Fruit fly (Drosophila melanogaster) whole organism, embryonic: Measurements from ENCODE around the gene CG10477.

Experiments
- Adf1 ChIP-seq: fragments of 200-800 bp; sonication (Bioruptor generic); IDR thresholded peaks from 2 replicates; pipeline ENCODE4 v1.3.6; 2022; ENCODE audit warnings: missing biosample characterization, missing genetic modification characterization
- Antp ChIP-seq: fragments of 200-800 bp; sonication (Bioruptor generic); optimal IDR thresholded peaks from 3 replicates; lab custom pipeline; 2016; ENCODE audit warnings: missing biosample characterization, missing genetic modification characterization
- Asciz ChIP-seq: fragments of 200-800 bp; sonication (Bioruptor generic); optimal IDR thresholded peaks from 2 replicates; lab custom pipeline; 2017; ENCODE audit warnings: missing biosample characterization, mild to moderate bottlenecking, missing genetic modification characterization, missing genetic modification reagents
- Atf6 ChIP-seq: fragments of 200-800 bp; sonication (Bioruptor generic); IDR thresholded peaks from 2 replicates; pipeline ENCODE4 v1.3.6; 2022; ENCODE audit warnings: missing biosample characterization, missing genetic modification characterization
- CG1024 ChIP-seq: fragments of 200-800 bp; sonication (Bioruptor generic); IDR thresholded peaks from 2 replicates; pipeline ENCODE4 v1.3.6; 2022; ENCODE audit warnings: missing biosample characterization, missing genetic modification characterization
- CG10462 ChIP-seq: fragments of 200-800 bp; sonication (Bioruptor generic); optimal IDR thresholded peaks from 2 replicates; lab custom pipeline; 2016; ENCODE audit warnings: missing biosample characterization, missing genetic modification characterization
- CG11504 ChIP-seq: fragments of 200-800 bp; sonication (Bioruptor generic); optimal IDR thresholded peaks from 3 replicates; lab custom pipeline; 2019; ENCODE audit warnings: missing biosample characterization, mild to moderate bottlenecking, missing genetic modification characterization, moderate library complexity
- CG11560 ChIP-seq: fragments of 200-800 bp; sonication (Bioruptor generic); IDR thresholded peaks from 3 replicates; pipeline ENCODE4 v1.3.6; 2022; ENCODE audit warnings: missing biosample characterization, missing genetic modification characterization
- CG12659 ChIP-seq: fragments of 200-800 bp; sonication (Bioruptor generic); optimal IDR thresholded peaks from 3 replicates; lab custom pipeline; 2017; ENCODE audit warnings: mild to moderate bottlenecking, missing biosample characterization, missing genetic modification reagents, missing genetic modification characterization
- CG12769 ChIP-seq: fragments of 200-800 bp; sonication (Bioruptor generic); optimal IDR thresholded peaks from 2 replicates; lab custom pipeline; 2019; ENCODE audit warnings: missing biosample characterization, mild to moderate bottlenecking, missing genetic modification characterization, moderate library complexity
- CG14965 ChIP-seq: fragments of 200-800 bp; sonication (Bioruptor generic); optimal IDR thresholded peaks from 2 replicates; lab custom pipeline; 2016; ENCODE audit warnings: missing biosample characterization, missing genetic modification characterization, borderline replicate concordance
- CG15269 ChIP-seq: fragments of 200-800 bp; sonication (Bioruptor generic); optimal IDR thresholded peaks from 2 replicates; lab custom pipeline; 2018; ENCODE audit warnings: missing biosample characterization, mild to moderate bottlenecking, missing genetic modification characterization, moderate library complexity
- CG1529 ChIP-seq: fragments of 200-800 bp; sonication (Bioruptor generic); optimal IDR thresholded peaks from 3 replicates; lab custom pipeline; 2018; ENCODE audit warnings: missing biosample characterization, missing genetic modification characterization
- CG2120 ChIP-seq: fragments of 200-800 bp; sonication (Bioruptor generic); optimal IDR thresholded peaks from 3 replicates; lab custom pipeline; 2016; ENCODE audit warnings: missing biosample characterization, missing genetic modification characterization
- CG31365 ChIP-seq: fragments of 200-800 bp; sonication (Bioruptor generic); optimal IDR thresholded peaks from 2 replicates; lab custom pipeline; 2018; ENCODE audit warnings: missing biosample characterization, mild to moderate bottlenecking, missing genetic modification characterization
- CG4282 ChIP-seq: fragments of 200-800 bp; sonication (Bioruptor generic); optimal IDR thresholded peaks from 2 replicates; lab custom pipeline; 2016; ENCODE audit warnings: missing biosample characterization, missing genetic modification characterization
- CG4854 ChIP-seq: fragments of 200-800 bp; sonication (Bioruptor generic); optimal IDR thresholded peaks from 2 replicates; lab custom pipeline; 2016; ENCODE audit warnings: missing biosample characterization, missing genetic modification characterization, inconsistent platforms
- CG6813 ChIP-seq: fragments of 200-800 bp; sonication (Bioruptor generic); optimal IDR thresholded peaks from 2 replicates; lab custom pipeline; 2017; ENCODE audit warnings: missing biosample characterization, missing genetic modification characterization, mild to moderate bottlenecking, moderate library complexity, missing genetic modification reagents
- CG7928 ChIP-seq: fragments of 200-800 bp; sonication (Bioruptor generic); optimal IDR thresholded peaks from 2 replicates; lab custom pipeline; 2017; ENCODE audit warnings: missing biosample characterization, mild to moderate bottlenecking, missing genetic modification characterization
- CG7963 ChIP-seq: fragments of 200-800 bp; sonication (Bioruptor generic); IDR thresholded peaks from 3 replicates; pipeline ENCODE4 v1.3.6; 2022; ENCODE audit warnings: missing biosample characterization, missing genetic modification characterization; ENCODE audit not compliant: partially characterized antibody
- CG8388 ChIP-seq: fragments of 200-800 bp; sonication (Bioruptor generic); optimal IDR thresholded peaks from 2 replicates; lab custom pipeline; 2019; ENCODE audit warnings: missing biosample characterization, mild to moderate bottlenecking, missing genetic modification characterization, moderate library complexity
- CG8924 ChIP-seq: fragments of 200-800 bp; optimal IDR thresholded peaks from 3 replicates; lab custom pipeline; 2019; ENCODE audit warnings: missing biosample characterization, mild to moderate bottlenecking, missing genetic modification characterization, moderate library complexity
- CG9932 ChIP-seq: fragments of 200-800 bp; sonication (Bioruptor generic); IDR thresholded peaks from 2 replicates; pipeline ENCODE4 v1.3.6; 2022; ENCODE audit warnings: missing biosample characterization, missing genetic modification characterization
- CkIIα-i1 ChIP-seq: fragments of 200-800 bp; sonication (Bioruptor generic); IDR thresholded peaks from 2 replicates; pipeline ENCODE4 v1.3.6; 2022; ENCODE audit warnings: missing biosample characterization, missing genetic modification characterization
- CoRest ChIP-seq: fragments of 200-800 bp; sonication (Bioruptor generic); optimal IDR thresholded peaks from 3 replicates; lab custom pipeline; 2018; ENCODE audit warnings: missing biosample characterization, mild to moderate bottlenecking, missing genetic modification characterization, moderate library complexity
- Dek ChIP-seq: fragments of 200-800 bp; sonication (Bioruptor generic); optimal IDR thresholded peaks from 3 replicates; lab custom pipeline; 2019; ENCODE audit warnings: missing biosample characterization, mild to moderate bottlenecking, missing genetic modification characterization, moderate library complexity
- Ets65A ChIP-seq: fragments of 200-800 bp; sonication (Bioruptor generic); peaks from one replicate; lab custom pipeline; 2016; ENCODE audit warnings: missing biosample characterization, missing genetic modification characterization
- Fer3 ChIP-seq: fragments of 200-800 bp; sonication (Bioruptor generic); optimal IDR thresholded peaks from 2 replicates; lab custom pipeline; 2018; ENCODE audit warnings: missing biosample characterization, mild to moderate bottlenecking, missing genetic modification characterization, moderate library complexity
- HmgZ ChIP-seq: fragments of 200-800 bp; sonication (Bioruptor generic); optimal IDR thresholded peaks from 2 replicates; lab custom pipeline; 2018; ENCODE audit warnings: missing biosample characterization, mild to moderate bottlenecking, missing genetic modification characterization
- Hmx ChIP-seq: fragments of 200-800 bp; sonication (Bioruptor generic); optimal IDR thresholded peaks from 2 replicates; lab custom pipeline; 2016; ENCODE audit warnings: missing biosample characterization, missing genetic modification characterization
- Hr39 ChIP-seq: fragments of >200 bp; optimal IDR thresholded peaks from 2 replicates; lab custom pipeline; 2017
- Max ChIP-seq: fragments of 200-800 bp; sonication (Bioruptor generic); optimal IDR thresholded peaks from 2 replicates; lab custom pipeline; 2016; ENCODE audit warnings: missing biosample characterization, mild to moderate bottlenecking, missing genetic modification characterization
- NK7.1 ChIP-seq: fragments of 200-800 bp; sonication (Bioruptor generic); optimal IDR thresholded peaks from 3 replicates; lab custom pipeline; 2016; ENCODE audit warnings: missing biosample characterization, missing genetic modification characterization
- Opbp ChIP-seq: fragments of 200-800 bp; sonication (Bioruptor generic); IDR thresholded peaks from 3 replicates; pipeline ENCODE4 v1.3.6; 2022; ENCODE audit warnings: missing biosample characterization, missing genetic modification characterization; ENCODE audit not compliant: partially characterized antibody
- YL-1 ChIP-seq: fragments of 200-800 bp; sonication (Bioruptor generic); optimal IDR thresholded peaks from 3 replicates; lab custom pipeline; 2017; ENCODE audit warnings: missing biosample characterization, mild to moderate bottlenecking, missing genetic modification characterization
- ara ChIP-seq: fragments of 200-800 bp; sonication (Bioruptor generic); IDR thresholded peaks from 2 replicates; pipeline ENCODE4 v1.3.6; 2022; ENCODE audit warnings: missing biosample characterization, missing genetic modification characterization
- ase ChIP-seq: fragments of 200-800 bp; sonication (Bioruptor generic); IDR thresholded peaks from 3 replicates; pipeline ENCODE4 v1.3.6; 2022; ENCODE audit warnings: missing biosample characterization, missing genetic modification characterization
- az2 ChIP-seq: fragments of 200-800 bp; sonication (Bioruptor generic); optimal IDR thresholded peaks from 3 replicates; lab custom pipeline; 2016; ENCODE audit warnings: missing biosample characterization, missing genetic modification characterization
- cato ChIP-seq: fragments of 200-800 bp; sonication (Bioruptor generic); optimal IDR thresholded peaks from 2 replicates; lab custom pipeline; 2016; ENCODE audit warnings: missing biosample characterization, missing genetic modification characterization, borderline replicate concordance
- dmrt11E ChIP-seq: fragments of 200-800 bp; sonication (Bioruptor generic); optimal IDR thresholded peaks from 3 replicates; lab custom pipeline; 2018; ENCODE audit warnings: missing biosample characterization, mild to moderate bottlenecking, missing genetic modification characterization, moderate library complexity
- en ChIP-seq: fragments of 200-800 bp; sonication (Bioruptor generic); optimal IDR thresholded peaks from 2 replicates; lab custom pipeline; 2016; ENCODE audit warnings: missing biosample characterization, missing genetic modification characterization
- exex ChIP-seq: fragments of 200-800 bp; sonication (Bioruptor generic); optimal IDR thresholded peaks from 4 replicates; lab custom pipeline; 2018; ENCODE audit warnings: missing biosample characterization, mild to moderate bottlenecking, missing genetic modification characterization, moderate library complexity
- luna ChIP-seq: fragments of 200-800 bp; sonication (Bioruptor generic); optimal IDR thresholded peaks from 2 replicates; lab custom pipeline; 2016; ENCODE audit warnings: missing biosample characterization, missing genetic modification characterization
- scrt ChIP-seq: fragments of 200-800 bp; sonication (Bioruptor generic); optimal IDR thresholded peaks from 2 replicates; lab custom pipeline; 2018; ENCODE audit warnings: missing biosample characterization, mild to moderate bottlenecking, missing genetic modification characterization, moderate library complexity
- sqz ChIP-seq: fragments of 200-800 bp; sonication (Bioruptor generic); optimal IDR thresholded peaks from 3 replicates; lab custom pipeline; 2018; ENCODE audit warnings: missing biosample characterization, mild to moderate bottlenecking, missing genetic modification characterization
- ssp ChIP-seq: fragments of 200-800 bp; sonication (Bioruptor generic); IDR thresholded peaks from 2 replicates; pipeline ENCODE4 v1.3.6; 2022; ENCODE audit warnings: missing biosample characterization, missing genetic modification characterization
- tup ChIP-seq: fragments of 200-800 bp; sonication (Bioruptor generic); optimal IDR thresholded peaks from 2 replicates; lab custom pipeline; 2016; ENCODE audit warnings: missing biosample characterization, mild to moderate bottlenecking, missing genetic modification characterization, moderate library complexity
- tx ChIP-seq: fragments of 200-800 bp; sonication (Bioruptor generic); optimal IDR thresholded peaks from 2 replicates; lab custom pipeline; 2016; ENCODE audit warnings: missing biosample characterization, missing genetic modification characterization
- unpg ChIP-seq: fragments of 200-800 bp; sonication (Bioruptor generic); optimal IDR thresholded peaks from 3 replicates; lab custom pipeline; 2018; ENCODE audit warnings: missing biosample characterization, mild to moderate bottlenecking, missing genetic modification characterization, moderate library complexity
- usp ChIP-seq: fragments of >200 bp; optimal IDR thresholded peaks from 2 replicates; lab custom pipeline; 2017; ENCODE audit warnings: missing biosample characterization, missing genetic modification characterization

The CG10477 gene

dm6 chr3L:6074975-6075692, 40.7 kb upstream of the CG10477 start, which contains the start of the genes CG13295 and CG6610 (continued):
- peak; percentile 61 for TF ChIP-seq CG12659 (GFP tag; lab: Kevin White, UChicago)
- TF ChIP-seq CG31365 (tag; lab: Kevin White, UChicago), result no peak
- TF ChIP-seq luna (GFP tag; lab: Kevin White, UChicago), result no peak
- no peak for TF ChIP-seq NK7.1 (GFP tag; lab: Kevin White, UChicago)
- no peak for TF ChIP-seq Adf1 (GFP tag; lab: Robert Waterston, UW)
- no peak for TF ChIP-seq Hr39 (lab: Kevin White, UChicago)
- no peak for TF ChIP-seq CG1024 (GFP tag; lab: Robert Waterston, UW)
- peak; percentile 21 for TF ChIP-seq Antp (GFP tag; lab: Kevin White, UChicago)
- no peak for TF ChIP-seq usp (GFP tag; lab: Kevin White, UChicago)
- TF ChIP-seq YL-1, result peak; percentile 46
- no peak for TF ChIP-seq CG11560 (tag; lab: Robert Waterston, UW)
- peak; percentile 16 for TF ChIP-seq CG4854 (GFP tag; lab: Kevin White, UChicago)
- TF ChIP-seq ase (GFP tag; lab: Robert Waterston, UW), result no peak
- TF ChIP-seq tx (GFP tag; lab: Kevin White, UChicago), result peak; percentile 18
- TF ChIP-seq Atf6 (GFP tag; lab: Robert Waterston, UW), result peak; percentile 35; the same call in 1 of the 2 replicates
- TF ChIP-seq HmgZ (tag; lab: Kevin White, UChicago), result peak; percentile 75
- peak; percentile 24 for TF ChIP-seq Hmx
- TF ChIP-seq CG10462 (GFP tag; lab: Kevin White, UChicago), result peak; percentile 13
- TF ChIP-seq en (GFP tag; lab: Kevin White, UChicago), result no peak
- peak; percentile 66 for TF ChIP-seq Fer3
- peak; percentile 69 for TF ChIP-seq CG15269 (tag; lab: Kevin White, UChicago)
- TF ChIP-seq sqz, result no peak
- peak; percentile 76 for TF ChIP-seq CG2120 (GFP tag; lab: Kevin White, UChicago)
- peak; percentile 64 for TF ChIP-seq CG11504 (tag; lab: Kevin White, UChicago)
- no peak for TF ChIP-seq tup (GFP tag; lab: Kevin White, UChicago)
- no peak for TF ChIP-seq CG7963 (GFP tag; lab: Robert Waterston, UW)
- peak; percentile 52 for TF ChIP-seq unpg (GFP tag; lab: Kevin White, UChicago)
- no peak for TF ChIP-seq CG12769 (tag; lab: Kevin White, UChicago)
- peak; percentile 36 for TF ChIP-seq ssp (GFP tag; lab: Robert Waterston, UW)
- no peak for TF ChIP-seq Asciz (GFP tag; lab: Kevin White, UChicago)
- peak; percentile 64 for TF ChIP-seq dmrt11E
- TF ChIP-seq CoRest (tag; lab: Kevin White, UChicago), result peak; percentile 83
- TF ChIP-seq CkIIα-i1, result no peak
- peak; percentile 40 for TF ChIP-seq scrt
- peak; percentile 19 for TF ChIP-seq Max
- peak; percentile 29 for TF ChIP-seq CG1529 (GFP tag; lab: Kevin White, UChicago)
- TF ChIP-seq CG7928 (GFP tag; lab: Kevin White, UChicago), result no peak
- TF ChIP-seq CG8924, result peak; percentile 78
- peak; percentile 7 for TF ChIP-seq CG8388 (GFP tag; lab: Kevin White, UChicago)
- TF ChIP-seq az2, result peak; percentile 27
- no peak for TF ChIP-seq CG14965
- peak; percentile 31 for TF ChIP-seq exex
- TF ChIP-seq CG6813 (GFP tag; lab: Kevin White, UChicago), result no peak
- no peak for TF ChIP-seq cato (GFP tag; lab: Kevin White, UChicago)
- no peak for TF ChIP-seq ara
- TF ChIP-seq Dek (tag; lab: Kevin White, UChicago), result peak; percentile 55
- peak; percentile 85 for TF ChIP-seq Ets65A (GFP tag; lab: Kevin White, UChicago)
- peak; percentile 83 for TF ChIP-seq CG9932 (GFP tag; lab: Robert Waterston, UW)
- no peak for TF ChIP-seq CG4282
- TF ChIP-seq Opbp (GFP tag; lab: Robert Waterston, UW), result no peak
